Worm (Caenorhabditis elegans): Measurements from ENCODE around the gene grd-5.

- TF ChIP-seq lsy-2 (tag; optimal IDR thresholded peaks at IDR 0.05) (no peak), ceh-82 (tag; optimal IDR thresholded peaks at IDR 0.05) (no peak), blmp-1 (tag; optimal IDR thresholded peaks at IDR 0.05) (no peak), skn-1 (tag; optimal IDR thresholded peaks at IDR 0.05) (no peak), elt-3 (tag; optimal IDR thresholded peaks at IDR 0.05) (no peak), snu-23 (GFP tag; optimal IDR thresholded peaks at IDR 0.05) (no peak), unc-62 (GFP tag; optimal IDR thresholded peaks at IDR 0.05) (no peak), egl-13 (tag; optimal IDR thresholded peaks at IDR 0.05) (no peak), efl-1 (optimal IDR thresholded peaks at IDR 0.05) (no peak), efl-1 (GFP tag; optimal IDR thresholded peaks at IDR 0.05 in 1 of 2) (no peak), nhr-71 (tag; optimal IDR thresholded peaks at IDR 0.05) (no peak)
These were observed 37.9 kb upstream of the grd-5 start, which contains the start of gene C10B5.1 for ce11 chrV:8580961-8581360.
